Worm (Caenorhabditis elegans) whole organism, L3 larva: ENCODE measurements around the gene K02H11.4.

Experiments
- ceh-16 ChIP-seq: sonication (generic microtip); optimal IDR thresholded peaks from 2 replicates; lab custom pipeline; 2017; ENCODE audit warnings: missing biosample characterization, missing genetic modification characterization
- ceh-28 ChIP-seq: fragments of 150-350 bp; optimal IDR thresholded peaks from 2 replicates; lab custom pipeline; 2014; ENCODE audit warnings: missing biosample characterization, missing genetic modification reagents, missing genetic modification characterization
- ceh-82 ChIP-seq: fragments of 150-350 bp; optimal IDR thresholded peaks from 2 replicates; lab custom pipeline; 2014; ENCODE audit warnings: missing biosample characterization, missing genetic modification characterization
- ceh-9 ChIP-seq: sonication (generic microtip); optimal IDR thresholded peaks from 2 replicates; lab custom pipeline; 2018; ENCODE audit warnings: missing biosample characterization, missing genetic modification characterization
- daf-12 ChIP-seq: fragments of 150-350 bp; optimal IDR thresholded peaks from 2 replicates; lab custom pipeline; 2014; ENCODE audit warnings: missing biosample characterization, missing genetic modification reagents, missing genetic modification characterization
- egl-5 ChIP-seq: fragments of 150-350 bp; optimal IDR thresholded peaks from 2 replicates; lab custom pipeline; 2017; ENCODE audit warnings: missing biosample characterization, missing genetic modification reagents, missing genetic modification characterization, inconsistent platforms
- elt-1 ChIP-seq: fragments of 150-350 bp; optimal IDR thresholded peaks from 2 replicates; lab custom pipeline; 2014; ENCODE audit warnings: missing biosample characterization, missing genetic modification characterization
- elt-2 ChIP-seq: sonication (generic microtip); optimal IDR thresholded peaks from 2 replicates; lab custom pipeline; 2016; ENCODE audit warnings: missing genetic modification reagents, mild to moderate bottlenecking, missing genetic modification characterization, missing compliant biosample characterization
- elt-3 ChIP-seq, 3 experiments: fragments of 150-350 bp in 1 of 3; sonication (generic microtip) in 2 of 3; optimal IDR thresholded peaks; 2 replicates in 2 of 3; 4 replicates in 1 of 3; lab custom pipeline; 2014 to 2017; ENCODE audit warnings: missing biosample characterization in 3 of 3, missing genetic modification characterization in 3 of 3
- fkh-10 ChIP-seq: sonication (generic microtip); optimal IDR thresholded peaks from 2 replicates; lab custom pipeline; 2017; ENCODE audit warnings: missing biosample characterization, missing genetic modification reagents, missing genetic modification characterization
- fkh-2 ChIP-seq: fragments of 150-350 bp; optimal IDR thresholded peaks from 2 replicates; lab custom pipeline; 2014; ENCODE audit warnings: missing biosample characterization, missing genetic modification reagents, missing genetic modification characterization
- fos-1 ChIP-seq: fragments of 150-350 bp; optimal IDR thresholded peaks from 2 replicates; lab custom pipeline; 2014; ENCODE audit warnings: missing biosample characterization, missing genetic modification characterization
- hmg-11 ChIP-seq: sonication (generic microtip); optimal IDR thresholded peaks from 2 replicates; lab custom pipeline; 2016; ENCODE audit warnings: missing genetic modification characterization, missing compliant biosample characterization
- jun-1 ChIP-seq: fragments of 150-350 bp; optimal IDR thresholded peaks from 2 replicates; lab custom pipeline; 2014; ENCODE audit warnings: missing biosample characterization, missing genetic modification reagents, missing genetic modification characterization
- lsy-12 ChIP-seq: sonication (generic microtip); optimal IDR thresholded peaks from 2 replicates; lab custom pipeline; 2016; ENCODE audit warnings: mild to moderate bottlenecking, missing genetic modification characterization, missing compliant biosample characterization
- mdl-1 ChIP-seq: fragments of 150-350 bp; optimal IDR thresholded peaks from 2 replicates; lab custom pipeline; 2014; ENCODE audit warnings: missing biosample characterization, missing genetic modification characterization
- mml-1 ChIP-seq: fragments of 150-350 bp; sonication (generic microtip); optimal IDR thresholded peaks from 3 replicates; lab custom pipeline; 2014; ENCODE audit warnings: missing biosample characterization, missing genetic modification characterization
- nhr-11 ChIP-seq: fragments of 150-350 bp; optimal IDR thresholded peaks from 2 replicates; lab custom pipeline; 2014; ENCODE audit warnings: missing biosample characterization, missing genetic modification characterization
- nhr-12 ChIP-seq: fragments of 150-350 bp; optimal IDR thresholded peaks from 2 replicates; lab custom pipeline; 2014; ENCODE audit warnings: missing biosample characterization, missing genetic modification characterization
- nhr-23 ChIP-seq: fragments of 150-350 bp; optimal IDR thresholded peaks from 2 replicates; lab custom pipeline; 2014; ENCODE audit warnings: missing biosample characterization, missing genetic modification reagents, missing genetic modification characterization
- nhr-237 ChIP-seq: fragments of 150-350 bp; optimal IDR thresholded peaks from 2 replicates; lab custom pipeline; 2014; ENCODE audit warnings: missing biosample characterization, missing genetic modification characterization
- nhr-28 ChIP-seq: fragments of 150-350 bp; optimal IDR thresholded peaks from 2 replicates; lab custom pipeline; 2014; ENCODE audit warnings: missing biosample characterization, missing genetic modification characterization
- nhr-43 ChIP-seq: sonication (generic microtip); optimal IDR thresholded peaks from 2 replicates; lab custom pipeline; 2016; ENCODE audit warnings: mild to moderate bottlenecking, missing genetic modification characterization, missing compliant biosample characterization; ENCODE audit not compliant: poor library complexity, severe bottlenecking
- nhr-67 ChIP-seq: fragments of 150-350 bp; optimal IDR thresholded peaks from 2 replicates; lab custom pipeline; 2014; ENCODE audit warnings: missing biosample characterization, missing genetic modification characterization
- nhr-76 ChIP-seq: fragments of 150-350 bp; sonication (generic microtip); optimal IDR thresholded peaks from 5 replicates; lab custom pipeline; 2014; ENCODE audit warnings: missing biosample characterization, missing genetic modification characterization
- pha-4 ChIP-seq: fragments of 150-350 bp; optimal IDR thresholded peaks from 2 replicates; lab custom pipeline; 2014; ENCODE audit warnings: missing biosample characterization, missing genetic modification reagents, missing genetic modification characterization
- pqm-1 ChIP-seq: fragments of 150-350 bp; optimal IDR thresholded peaks from 2 replicates; lab custom pipeline; 2017; ENCODE audit warnings: missing biosample characterization, missing genetic modification characterization, inconsistent platforms
- sea-2 ChIP-seq: fragments of 150-350 bp; sonication (generic microtip); optimal IDR thresholded peaks from 4 replicates; lab custom pipeline; 2014; ENCODE audit warnings: missing biosample characterization, missing genetic modification reagents, missing genetic modification characterization
- skn-1 ChIP-seq: fragments of 150-350 bp; optimal IDR thresholded peaks from 2 replicates; lab custom pipeline; 2014; ENCODE audit warnings: missing biosample characterization, missing genetic modification characterization
- snpc-4 ChIP-seq: fragments of 150-350 bp; optimal IDR thresholded peaks from 2 replicates; lab custom pipeline; 2014; ENCODE audit warnings: missing biosample characterization, missing genetic modification characterization
- unc-39 ChIP-seq: sonication (generic microtip); optimal IDR thresholded peaks from 4 replicates; lab custom pipeline; 2017; ENCODE audit warnings: missing biosample characterization, missing genetic modification characterization
- zag-1 ChIP-seq: fragments of 150-350 bp; optimal IDR thresholded peaks from 2 replicates; lab custom pipeline; 2014; ENCODE audit warnings: missing biosample characterization, missing genetic modification characterization
- ztf-4 ChIP-seq: fragments of 150-350 bp; optimal IDR thresholded peaks from 2 replicates; lab custom pipeline; 2014; ENCODE audit warnings: missing biosample characterization, missing genetic modification characterization

K02H11.4 gene

DNA sequence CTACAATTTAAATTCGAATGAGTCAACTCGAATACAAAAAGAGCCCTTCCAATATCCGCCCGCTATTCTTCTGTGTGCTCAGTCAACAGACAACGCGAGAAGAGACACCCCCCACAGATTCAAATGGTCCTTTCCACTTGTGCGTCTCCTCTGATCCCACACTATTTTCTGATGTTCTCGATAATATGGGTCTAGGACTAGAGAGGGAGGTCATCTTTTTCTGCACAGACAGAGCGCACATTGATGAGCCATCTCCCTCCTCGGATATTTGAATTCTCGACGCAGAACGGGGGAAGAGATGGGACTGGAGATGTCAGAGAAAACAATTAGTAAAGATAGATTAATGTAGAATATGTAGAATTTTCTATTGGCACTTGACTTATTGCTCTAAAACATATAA lies 39.6 kb upstream of the K02H11.4 start:
- TF ChIP-seq ceh-16 (no peak), nhr-23 (tag; lab: Kevin White, UChicago) (no peak), elt-3 (tag; optimal IDR thresholded peaks at IDR 0.05; lab: Kevin White, UChicago) (no peak), hmg-11 (tag; lab: Kevin White, UChicago) (no peak), zag-1 (tag; lab: Kevin White, UChicago) (no peak), egl-5 (tag; lab: Kevin White, UChicago) (no peak), snpc-4 (tag; lab: Kevin White, UChicago) (no peak), nhr-11 (tag; lab: Kevin White, UChicago) (no peak), pha-4 (tag; lab: Kevin White, UChicago) (no peak), fkh-2 (no peak), ceh-9 (tag; lab: Kevin White, UChicago) (no peak), nhr-12 (tag; lab: Kevin White, UChicago) (no peak), fos-1 (tag; lab: Kevin White, UChicago) (no peak), nhr-28 (tag; lab: Kevin White, UChicago) (no peak), mdl-1 (tag; lab: Kevin White, UChicago) (no peak), sea-2 (GFP tag; lab: Kevin White, UChicago) (no peak), fkh-10 (GFP tag; lab: Kevin White, UChicago) (no peak), elt-2 (no peak)
- TF ChIP-seq, all 47 proteins: peak for 0

DNA sequence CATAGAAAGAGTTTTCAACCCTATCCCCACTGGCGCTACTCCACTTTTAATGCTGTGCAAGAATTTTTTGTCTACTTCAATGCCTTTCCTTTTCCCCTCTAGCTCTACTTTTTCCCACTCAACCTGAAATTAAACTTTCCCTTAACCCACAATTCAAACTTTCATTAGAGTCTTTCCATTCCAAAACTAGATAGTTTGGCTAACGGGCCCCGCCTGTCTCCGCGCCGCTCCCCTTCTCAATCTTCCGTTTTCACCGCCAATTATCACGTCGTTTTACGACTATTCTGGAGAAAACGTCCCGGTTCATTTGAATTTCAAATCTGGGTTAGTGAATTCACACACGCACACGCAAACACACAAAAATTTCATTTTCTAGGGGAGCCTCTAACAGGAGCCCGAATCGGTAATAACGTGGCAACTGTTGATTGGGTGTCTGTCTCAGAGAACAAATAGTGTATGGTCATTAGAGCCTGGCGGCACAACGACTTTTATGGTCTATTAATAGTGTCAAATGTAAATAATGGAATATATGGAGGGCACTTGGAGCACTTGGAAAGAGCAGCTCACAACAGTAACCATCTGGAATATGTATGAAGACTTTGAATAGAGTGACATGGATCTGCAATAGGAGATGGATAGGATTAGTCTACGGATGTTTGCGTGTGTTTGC lies 38.8 kb upstream of the K02H11.4 start:
- TF ChIP-seq pha-4 (tag; lab: Kevin White, UChicago) (peak; percentile 21), snpc-4 (tag; lab: Kevin White, UChicago) (no peak), nhr-67 (no peak), fkh-2 (no peak)
- TF ChIP-seq, all 47 proteins: peak for 1

DNA sequence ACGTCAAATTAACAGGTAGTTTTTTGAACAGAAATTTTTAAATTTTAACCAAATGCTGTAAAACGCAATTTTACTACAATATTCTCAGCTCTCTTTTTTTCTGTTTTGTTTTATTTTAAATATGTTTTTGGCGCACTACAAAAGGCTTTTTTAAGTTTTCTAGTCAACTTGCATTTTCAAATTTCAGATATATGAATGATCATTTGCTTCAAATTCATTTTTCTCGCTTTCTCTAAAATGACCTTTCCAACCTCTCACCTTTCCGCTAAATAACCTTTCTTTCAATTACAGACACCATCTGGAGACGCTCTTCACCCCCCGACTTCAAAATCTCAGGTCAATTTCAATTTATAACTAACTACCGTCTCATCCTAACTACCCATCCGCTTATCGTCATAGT lies 35.7 kb upstream of the K02H11.4 start, which contains the start of gene cdc-25.2:
Gene cdc-25.2, plus strand, starts transcription at position 301 of the 400 bp plus-strand sequence.
- TF ChIP-seq nhr-11 (tag; lab: Kevin White, UChicago): no peak
- TF ChIP-seq fkh-10 (GFP tag; lab: Kevin White, UChicago): no peak
- no peak for TF ChIP-seq nhr-43
- no peak for TF ChIP-seq ztf-4 (tag; lab: Kevin White, UChicago)
- TF ChIP-seq ceh-82: no peak
- no peak for TF ChIP-seq zag-1 (tag; lab: Kevin White, UChicago)
- TF ChIP-seq mml-1 (tag; lab: Kevin White, UChicago): no peak
- no peak for TF ChIP-seq nhr-237
- no peak for TF ChIP-seq nhr-76 (tag; lab: Kevin White, UChicago)
- no peak for TF ChIP-seq nhr-23 (tag; lab: Kevin White, UChicago)
- no peak for TF ChIP-seq unc-39 (tag; lab: Kevin White, UChicago)
- no peak for TF ChIP-seq pqm-1 (tag; lab: Kevin White, UChicago)
- TF ChIP-seq ceh-28 (tag; lab: Kevin White, UChicago): no peak
- TF ChIP-seq snpc-4 (tag; lab: Kevin White, UChicago): no peak

DNA sequence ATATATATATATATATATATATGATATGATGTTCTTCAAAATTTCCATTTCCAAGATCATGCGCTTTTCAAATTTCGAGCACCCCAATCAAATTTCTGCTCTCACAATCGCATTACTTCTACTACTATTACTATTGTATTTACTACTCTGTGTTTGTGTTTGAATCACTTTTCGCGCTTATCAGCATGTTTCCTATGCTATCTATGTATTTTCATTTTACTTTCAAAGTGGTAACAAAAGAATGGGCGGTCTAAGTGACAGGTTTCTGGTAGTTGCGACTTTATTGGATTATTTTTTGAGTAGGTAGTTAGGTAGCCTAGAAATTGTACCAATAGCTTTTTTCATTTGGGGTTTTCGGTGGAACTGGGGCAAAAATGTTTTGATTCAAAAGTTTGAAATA lies 27.1 kb upstream of the K02H11.4 start:
- TF ChIP-seq nhr-28 (tag; lab: Kevin White, UChicago) (no peak), sea-2 (GFP tag; lab: Kevin White, UChicago) (no peak), pqm-1 (tag; lab: Kevin White, UChicago) (peak; percentile 67), pha-4 (tag; lab: Kevin White, UChicago) (peak; percentile 13)

DNA sequence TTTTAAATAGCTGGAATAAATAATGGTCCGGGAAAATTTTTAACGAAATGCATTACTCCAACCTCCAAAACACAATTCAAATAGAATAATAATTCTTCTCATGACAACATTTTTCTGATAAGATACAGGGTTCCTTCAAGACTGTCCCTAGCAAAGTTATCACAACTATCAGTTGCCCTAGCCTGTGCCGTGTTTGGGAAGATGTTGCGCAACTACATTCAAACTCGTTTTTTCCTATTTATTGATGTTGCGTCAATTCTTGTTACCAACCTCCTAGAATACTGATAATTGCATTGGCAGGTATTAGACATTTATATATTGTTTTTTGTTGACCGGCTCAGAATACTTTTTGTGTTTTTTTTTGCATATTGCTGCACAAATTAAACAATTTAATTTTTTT lies 24.0 kb upstream of the K02H11.4 start:
- no peak for TF ChIP-seq unc-39 (tag; lab: Kevin White, UChicago)
- TF ChIP-seq, all 47 proteins: peak for 0

DNA sequence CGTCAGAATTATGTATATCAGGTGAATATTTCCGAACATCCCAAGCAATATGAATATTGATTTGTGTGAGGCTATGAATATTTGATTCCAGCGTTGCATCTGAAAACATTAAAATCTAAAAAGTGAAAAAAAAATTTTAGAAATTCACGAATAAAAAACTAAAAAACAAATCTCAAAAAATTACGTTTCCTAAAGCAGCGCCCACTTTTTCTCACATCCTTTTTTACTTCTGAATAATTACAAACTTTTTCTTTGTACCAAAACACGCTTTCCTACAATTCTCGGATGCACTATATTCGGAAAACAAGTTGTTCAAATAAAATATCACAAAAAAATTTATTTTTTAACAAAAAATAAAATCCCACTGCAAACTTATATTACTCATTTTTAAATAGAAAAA lies 21.9 kb upstream of the K02H11.4 start, which contains the start of gene srsx-8:
Gene srsx-8, minus strand, starts transcription at position 101 of the 400 bp plus-strand sequence.
- no peak for TF ChIP-seq nhr-43
- no peak for TF ChIP-seq nhr-67

DNA sequence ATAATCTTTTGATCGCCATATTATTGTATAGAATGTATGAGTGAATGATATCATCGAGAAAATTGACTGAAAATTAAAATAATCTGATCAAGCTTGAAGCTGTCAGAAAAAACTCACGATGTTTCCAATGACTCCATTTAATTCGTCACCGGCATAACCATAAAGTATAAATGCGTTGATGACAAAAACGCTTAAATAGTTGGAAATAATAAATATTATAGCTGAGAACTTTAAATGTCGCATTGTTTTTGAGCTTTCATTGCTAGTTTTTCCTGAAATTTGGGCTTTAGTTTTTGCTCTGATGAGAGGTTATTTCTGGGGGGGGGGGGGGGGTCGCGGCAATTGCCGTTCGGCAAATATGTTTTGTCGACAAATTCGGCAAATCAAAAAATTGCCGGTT lies 20.1 kb upstream of the K02H11.4 start:
- TF ChIP-seq nhr-23 (tag; lab: Kevin White, UChicago): no peak
- no peak for TF ChIP-seq ceh-28 (tag; lab: Kevin White, UChicago)
- no peak for TF ChIP-seq ceh-9 (tag; lab: Kevin White, UChicago)
- TF ChIP-seq daf-12 (tag; lab: Kevin White, UChicago): no peak
- TF ChIP-seq jun-1 (tag; lab: Kevin White, UChicago): no peak
- TF ChIP-seq egl-5 (tag; lab: Kevin White, UChicago): no peak
- no peak for TF ChIP-seq skn-1 (tag; lab: Kevin White, UChicago)
- no peak for TF ChIP-seq nhr-28 (tag; lab: Kevin White, UChicago)
- TF ChIP-seq hmg-11 (tag; lab: Kevin White, UChicago): no peak
- no peak for TF ChIP-seq mdl-1 (tag; lab: Kevin White, UChicago)
- TF ChIP-seq nhr-11 (tag; lab: Kevin White, UChicago): no peak
- TF ChIP-seq sea-2 (GFP tag; lab: Kevin White, UChicago): no peak
- no peak for TF ChIP-seq nhr-237
- no peak for TF ChIP-seq elt-3 (tag; optimal IDR thresholded peaks at IDR 0.05; lab: Kevin White, UChicago)
- no peak for TF ChIP-seq mml-1 (tag; lab: Kevin White, UChicago)
- no peak for TF ChIP-seq lsy-12 (tag; lab: Kevin White, UChicago)
- no peak for TF ChIP-seq elt-2
- TF ChIP-seq elt-1: no peak
- TF ChIP-seq fkh-10 (GFP tag; lab: Kevin White, UChicago): no peak
